Worm (Caenorhabditis elegans) whole organism, midembryonic: Measurements from ENCODE around the gene clik-1.

ENCODE experiments used
- T22C8.4 ChIP-seq: fragments of 200-800 bp; sonication (Bioruptor generic); IDR thresholded peaks from 2 replicates; pipeline ENCODE4 v1.3.6; 2022; ENCODE audit warnings: missing genetic modification characterization, missing compliant biosample characterization
- cog-1 ChIP-seq: sonication (generic microtip); optimal IDR thresholded peaks from 2 replicates; lab custom pipeline; 2016; ENCODE audit warnings: missing genetic modification characterization, missing compliant biosample characterization
- flt-1 ChIP-seq: fragments of 200-800 bp; sonication (Bioruptor generic); IDR thresholded peaks from 2 replicates; pipeline ENCODE4 v1.3.6; 2022; ENCODE audit warnings: missing genetic modification characterization, missing compliant biosample characterization
- klf-2 ChIP-seq: fragments of 200-800 bp; sonication (Bioruptor generic); conservative IDR thresholded peaks from 2 replicates; pipeline ENCODE4 v1.3.6; 2022; ENCODE audit warnings: missing genetic modification reagents, missing genetic modification characterization, missing compliant biosample characterization
- med-1 ChIP-seq: sonication (generic microtip); optimal IDR thresholded peaks from 2 replicates; lab custom pipeline; 2017; ENCODE audit warnings: missing genetic modification characterization, mild to moderate bottlenecking, missing compliant biosample characterization, antibody characterized with exemption, missing genetic modification reagents; ENCODE audit not compliant: insufficient read depth
- ref-1 ChIP-seq: fragments of 200-800 bp; sonication (Bioruptor generic); conservative IDR thresholded peaks from 2 replicates; pipeline ENCODE4 v1.3.6; 2022; ENCODE audit warnings: missing genetic modification reagents, missing genetic modification characterization, missing compliant biosample characterization
- tab-1 ChIP-seq: fragments of 200-800 bp; sonication (Bioruptor generic); IDR thresholded peaks from 2 replicates; pipeline ENCODE4 v1.3.6; 2022; ENCODE audit warnings: missing genetic modification characterization, missing compliant biosample characterization
- ztf-29 ChIP-seq: fragments of 200-800 bp; sonication (Bioruptor generic); IDR thresholded peaks from 2 replicates; pipeline ENCODE4 v1.3.6; 2022; ENCODE audit warnings: missing genetic modification reagents, missing genetic modification characterization, missing compliant biosample characterization

DNA sequence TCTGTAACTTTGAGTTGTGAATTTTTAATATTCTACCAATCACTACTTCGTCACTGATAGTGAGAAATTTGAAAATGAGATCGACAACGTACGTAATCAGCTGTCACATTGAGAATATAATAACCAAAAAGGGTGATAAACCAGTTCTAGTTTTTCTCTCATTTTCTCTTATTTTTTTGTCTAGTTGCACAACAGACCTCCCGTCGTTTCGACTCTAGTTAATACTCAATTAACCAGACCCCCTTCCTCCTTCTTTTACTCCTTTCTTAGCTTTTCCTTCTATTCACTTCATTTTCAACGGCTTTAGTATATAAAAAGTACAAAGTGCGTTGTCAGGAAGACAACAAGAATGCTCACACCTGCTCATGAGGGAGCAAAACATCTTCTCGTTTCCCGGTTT is 41.3 kb downstream of the clik-1 start, which contains the start of gene ZC487.1:
- TF ChIP-seq ztf-29: no peak
- no peak for TF ChIP-seq tab-1
- TF ChIP-seq klf-2 (GFP tag; lab: Robert Waterston, UW): no peak
- TF ChIP-seq flt-1 (GFP tag; lab: Robert Waterston, UW): no peak
- no peak for TF ChIP-seq T22C8.4
- no peak for TF ChIP-seq cog-1 (tag; lab: Kevin White, UChicago)
- TF ChIP-seq ref-1 (GFP tag; lab: Robert Waterston, UW): no peak
- TF ChIP-seq med-1: no peak
